Fruit fly (Drosophila melanogaster): ENCODE data around the gene CG12661.
A peak's percentile ranks its signal among the peaks of the same experiment; 100 is the strongest.

Gene CG12661

dm6 chrX:8907547-8907813 lies 16.0 kb downstream of the CG12661 start:
- TF ChIP-seq Mnt (GFP tag; optimal IDR thresholded peaks at IDR 0.05), result no peak
- no peak for TF ChIP-seq CG14711 (tag; optimal IDR thresholded peaks at IDR 0.05)
- no peak for TF ChIP-seq CG7045 (GFP tag; optimal IDR thresholded peaks at IDR 0.05)
- no peak for TF ChIP-seq CG5204 (GFP tag; optimal IDR thresholded peaks at IDR 0.05)
- no peak for TF ChIP-seq CG33017 (tag; optimal IDR thresholded peaks at IDR 0.05)
- TF ChIP-seq CG1620 (GFP tag; optimal IDR thresholded peaks at IDR 0.05), result no peak
- TF ChIP-seq cnc (optimal IDR thresholded peaks at IDR 0.05), result no peak
- TF ChIP-seq cic (GFP tag; optimal IDR thresholded peaks at IDR 0.05), result no peak
- TF ChIP-seq CG11617 (GFP tag; optimal IDR thresholded peaks at IDR 0.05), result no peak
- TF ChIP-seq Crg-1 (GFP tag; optimal IDR thresholded peaks at IDR 0.05), result no peak
- no peak for TF ChIP-seq tj (GFP tag; optimal IDR thresholded peaks at IDR 0.05)
- TF ChIP-seq pad (GFP tag; optimal IDR thresholded peaks at IDR 0.05), result no peak
- TF ChIP-seq Clk (GFP tag; optimal IDR thresholded peaks at IDR 0.05), result no peak
- TF ChIP-seq CG12768 (GFP tag; optimal IDR thresholded peaks at IDR 0.05), result no peak
- no peak for TF ChIP-seq ovo (GFP tag; optimal IDR thresholded peaks at IDR 0.05)
- TF ChIP-seq toe (GFP tag; optimal IDR thresholded peaks at IDR 0.05), result no peak
- TF ChIP-seq bab1 (GFP tag; optimal IDR thresholded peaks at IDR 0.05), result no peak
- no peak for TF ChIP-seq Hr96 (GFP tag; optimal IDR thresholded peaks at IDR 0.05)

dm6 chrX:8906805-8907546 lies 16.5 kb downstream of the CG12661 start, which contains the start of gene rdgA:
rdgA (plus strand) TSS chrX:8907068.
- TF ChIP-seq CG33017 (tag; optimal IDR thresholded peaks at IDR 0.05) (no peak), ovo (GFP tag; optimal IDR thresholded peaks at IDR 0.05) (no peak), cic (GFP tag; optimal IDR thresholded peaks at IDR 0.05) (no peak), Mnt (GFP tag; optimal IDR thresholded peaks at IDR 0.05) (no peak), Crg-1 (GFP tag; optimal IDR thresholded peaks at IDR 0.05) (no peak), CG7045 (GFP tag; optimal IDR thresholded peaks at IDR 0.05) (no peak), CG7101 (tag; optimal IDR thresholded peaks at IDR 0.05) (peak; percentile 26), tj (GFP tag; optimal IDR thresholded peaks at IDR 0.05) (peak; percentile 20), CG1620 (GFP tag; optimal IDR thresholded peaks at IDR 0.05) (peak; percentile 49)

DNA sequence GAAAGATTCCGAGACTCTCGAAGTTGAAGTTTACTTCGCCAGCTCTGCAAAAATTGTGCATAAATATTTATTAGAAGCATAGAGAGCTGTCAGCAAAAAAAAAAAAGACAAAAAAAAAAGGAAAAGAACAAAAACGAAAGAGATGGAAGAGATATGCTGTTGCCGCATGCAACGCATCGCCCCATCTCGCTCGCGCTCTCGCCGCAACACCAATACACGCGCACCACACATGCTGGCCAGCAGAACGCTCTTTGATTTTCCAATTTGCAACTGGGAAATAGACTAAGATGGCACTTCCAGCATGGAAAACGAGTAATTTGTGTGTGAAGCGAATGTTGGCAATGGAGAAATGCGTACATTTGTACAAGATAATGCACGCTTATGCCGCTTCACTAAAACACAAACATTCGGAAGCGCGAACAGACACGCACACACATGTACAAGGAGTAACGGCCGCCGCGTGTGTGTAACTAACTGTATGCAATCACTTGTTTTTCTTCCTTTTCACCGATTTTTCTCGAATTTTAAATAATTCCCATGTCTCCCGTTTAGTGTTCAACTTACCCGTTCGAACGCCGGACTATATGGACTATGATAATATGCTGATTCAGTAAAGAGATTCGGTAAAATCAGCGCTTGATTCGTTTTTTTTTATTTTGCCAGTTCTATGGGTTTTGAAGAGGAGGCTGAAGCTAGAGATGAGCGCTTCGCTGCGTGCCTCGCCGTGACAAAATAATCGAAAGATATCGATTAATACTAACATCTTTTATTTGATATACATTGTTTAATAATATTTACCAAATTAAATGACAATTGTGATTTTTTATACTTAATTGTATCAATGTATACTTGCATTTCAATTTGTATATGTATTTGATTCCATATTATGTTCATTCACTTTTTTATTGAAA lies 17.7 kb downstream of the CG12661 start:
- peak; percentile 92 for TF ChIP-seq ovo (GFP tag; optimal IDR thresholded peaks at IDR 0.05)
- TF ChIP-seq tj (GFP tag; optimal IDR thresholded peaks at IDR 0.05), result peak; percentile 64
- TF ChIP-seq cnc (optimal IDR thresholded peaks at IDR 0.05), result no peak
- TF ChIP-seq CG11617 (GFP tag; optimal IDR thresholded peaks at IDR 0.05), result peak; percentile 6
- peak; percentile 64 for TF ChIP-seq Mnt (GFP tag; optimal IDR thresholded peaks at IDR 0.05)
- no peak for TF ChIP-seq pad (GFP tag; optimal IDR thresholded peaks at IDR 0.05)

dm6 chrX:8901447-8901846 lies 22.0 kb downstream of the CG12661 start, which contains the start of gene Rbm13:
Rbm13 (plus strand) TSS chrX:8901699.
- TF ChIP-seq pad (GFP tag; optimal IDR thresholded peaks at IDR 0.05), result no peak
- TF ChIP-seq Mnt (GFP tag; optimal IDR thresholded peaks at IDR 0.05), result peak; percentile 92
- TF ChIP-seq CG7045 (GFP tag; optimal IDR thresholded peaks at IDR 0.05), result no peak
- peak; percentile 5 for TF ChIP-seq CG7101 (tag; optimal IDR thresholded peaks at IDR 0.05)
- no peak for TF ChIP-seq bab1 (GFP tag; optimal IDR thresholded peaks at IDR 0.05)
- TF ChIP-seq Hr96 (GFP tag; optimal IDR thresholded peaks at IDR 0.05), result no peak
- TF ChIP-seq CG33017 (tag; optimal IDR thresholded peaks at IDR 0.05), result no peak
- no peak for TF ChIP-seq cic (GFP tag; optimal IDR thresholded peaks at IDR 0.05)

- no peak for TF ChIP-seq Crg-1 (GFP tag; optimal IDR thresholded peaks at IDR 0.05)
- peak; percentile 40 for TF ChIP-seq toe (GFP tag; optimal IDR thresholded peaks at IDR 0.05)
- peak; percentile 41 for TF ChIP-seq CG14711 (tag; optimal IDR thresholded peaks at IDR 0.05)
- TF ChIP-seq CG1620 (GFP tag; optimal IDR thresholded peaks at IDR 0.05), result peak; percentile 60
- TF ChIP-seq Mnt (GFP tag; optimal IDR thresholded peaks at IDR 0.05), result peak; percentile 63
- TF ChIP-seq CG5204 (GFP tag; optimal IDR thresholded peaks at IDR 0.05), result peak; percentile 58
- no peak for TF ChIP-seq cnc (optimal IDR thresholded peaks at IDR 0.05)
- peak; percentile 20 for TF ChIP-seq tj (GFP tag; optimal IDR thresholded peaks at IDR 0.05)
- TF ChIP-seq Clk (GFP tag; optimal IDR thresholded peaks at IDR 0.05), result no peak
- TF ChIP-seq CG7101 (tag; optimal IDR thresholded peaks at IDR 0.05), result peak; percentile 20
- no peak for TF ChIP-seq CG12768 (GFP tag; optimal IDR thresholded peaks at IDR 0.05)
- no peak for TF ChIP-seq Hr96 (GFP tag; optimal IDR thresholded peaks at IDR 0.05)
- peak; percentile 86 for TF ChIP-seq ovo (GFP tag; optimal IDR thresholded peaks at IDR 0.05)
- TF ChIP-seq cic (GFP tag; optimal IDR thresholded peaks at IDR 0.05), result no peak
- TF ChIP-seq CG7045 (GFP tag; optimal IDR thresholded peaks at IDR 0.05), result no peak
- peak; percentile 8 for TF ChIP-seq CG11617 (GFP tag; optimal IDR thresholded peaks at IDR 0.05)
- TF ChIP-seq pad (GFP tag; optimal IDR thresholded peaks at IDR 0.05), result no peak
- TF ChIP-seq bab1 (GFP tag; optimal IDR thresholded peaks at IDR 0.05), result peak; percentile 68
- TF ChIP-seq CG33017 (tag; optimal IDR thresholded peaks at IDR 0.05), result no peak
- TF ChIP-seq kay (GFP tag; ENCODE audit: borderline replicate concordance), result no peak
Measured at dm6 chrX:8900094-8900493, 23.4 kb downstream of the CG12661 start, which contains the start of gene Uros1. Uros1 (minus strand) TSS chrX:8900264.

- TF ChIP-seq kay (GFP tag; ENCODE audit: borderline replicate concordance) (peak; percentile 81), CG5204 (GFP tag; optimal IDR thresholded peaks at IDR 0.05) (peak; percentile 50), Mnt (GFP tag; optimal IDR thresholded peaks at IDR 0.05) (peak; percentile 65), Hr96 (GFP tag; optimal IDR thresholded peaks at IDR 0.05) (no peak), toe (GFP tag; optimal IDR thresholded peaks at IDR 0.05) (peak; percentile 72), CG7101 (tag; optimal IDR thresholded peaks at IDR 0.05) (peak; percentile 56), CG1620 (GFP tag; optimal IDR thresholded peaks at IDR 0.05) (peak; percentile 88), bab1 (GFP tag; optimal IDR thresholded peaks at IDR 0.05) (peak; percentile 70), CG14711 (tag; optimal IDR thresholded peaks at IDR 0.05) (peak; percentile 54), CG7045 (GFP tag; optimal IDR thresholded peaks at IDR 0.05) (no peak), CG12768 (GFP tag; optimal IDR thresholded peaks at IDR 0.05) (peak; percentile 16), CG11617 (GFP tag; optimal IDR thresholded peaks at IDR 0.05) (peak; percentile 64), tj (GFP tag; optimal IDR thresholded peaks at IDR 0.05) (peak; percentile 88), cic (GFP tag; optimal IDR thresholded peaks at IDR 0.05) (peak; percentile 64), ovo (GFP tag; optimal IDR thresholded peaks at IDR 0.05) (peak; percentile 79), Crg-1 (GFP tag; optimal IDR thresholded peaks at IDR 0.05) (peak; percentile 65), pad (GFP tag; optimal IDR thresholded peaks at IDR 0.05) (no peak), cnc (optimal IDR thresholded peaks at IDR 0.05) (no peak)
Measured at dm6 chrX:8897859-8898427, 25.5 kb downstream of the CG12661 start, which contains the start of gene Moe. Moe (minus strand) TSS chrX:8898332.
